Worm (Caenorhabditis elegans) whole organism, mixed stage, embryonic: ENCODE measurements around the gene ZC132.3.

ENCODE experiments used
- bed-3 ChIP-seq: fragments of 200-800 bp; sonication (Bioruptor generic); optimal IDR thresholded peaks from 3 replicates; lab custom pipeline; 2018; ENCODE audit warnings: mild to moderate bottlenecking, missing genetic modification characterization, moderate library complexity, missing compliant biosample characterization
- unc-39 ChIP-seq: fragments of 150-350 bp; optimal IDR thresholded peaks from 2 replicates; lab custom pipeline; 2014; ENCODE audit warnings: missing biosample characterization, missing genetic modification characterization

DNA sequence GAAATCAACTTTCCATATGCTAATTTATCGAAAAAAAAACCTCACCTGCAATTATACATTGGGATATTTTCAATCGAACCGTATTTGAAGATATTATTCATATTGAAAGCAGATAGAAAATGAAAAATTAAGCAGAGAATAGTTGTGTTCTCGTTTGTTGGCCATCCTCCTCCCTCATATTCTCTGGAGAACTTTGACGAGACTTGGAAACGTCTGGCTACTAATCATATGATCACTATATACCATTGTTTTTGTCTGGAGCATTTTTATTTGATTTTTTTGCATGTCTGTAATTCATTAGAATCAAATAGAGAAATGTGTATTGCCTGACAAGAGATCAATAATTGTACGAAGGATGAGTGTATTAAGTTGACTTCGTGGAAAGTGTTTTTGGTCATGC is 35.1 kb downstream of the ZC132.3 start, which contains the start of gene srt-35:
- TF ChIP-seq unc-39 (tag; lab: Kevin White, UChicago) (no peak), bed-3 (GFP tag; lab: Kevin White, UChicago) (no peak)
